Fruit fly (Drosophila melanogaster): Measurements from ENCODE around the gene CG43394.

Gene CG43394

dm6 chr2L:8100489-8101352, 44.8 kb upstream of the CG43394 start (continued):
- peak; percentile 29; the same call in 1 of the 2 replicates for TF ChIP-seq Awh (GFP tag; IDR thresholded peaks at IDR 0.05)
- no peak for TF ChIP-seq NK7.1 (GFP tag; optimal IDR thresholded peaks at IDR 0.05)
- peak; percentile 12 for TF ChIP-seq CG7556 (GFP tag; optimal IDR thresholded peaks at IDR 0.05)
- no peak for TF ChIP-seq C15 (GFP tag; IDR thresholded peaks at IDR 0.05)
- TF ChIP-seq Tbp (GFP tag; optimal IDR thresholded peaks at IDR 0.05), result no peak
- TF ChIP-seq CG6765 (GFP tag; optimal IDR thresholded peaks at IDR 0.05), result peak; percentile 2
- no peak for TF ChIP-seq Nf-YA (GFP tag; IDR thresholded peaks at IDR 0.05)
- peak; percentile 61 for TF ChIP-seq CG18262 (tag; optimal IDR thresholded peaks at IDR 0.05)
- TF ChIP-seq sens (GFP tag), result peak; percentile 54
- no peak for TF ChIP-seq Gug (GFP tag; IDR thresholded peaks at IDR 0.05)
- TF ChIP-seq sd (tag; optimal IDR thresholded peaks at IDR 0.05), result peak; percentile 45
- peak; percentile 23 for TF ChIP-seq phol (tag; optimal IDR thresholded peaks at IDR 0.05)
- TF ChIP-seq Ssrp (tag; optimal IDR thresholded peaks at IDR 0.05), result peak; percentile 19
- TF ChIP-seq jumu (GFP tag; optimal IDR thresholded peaks at IDR 0.05), result no peak
- TF ChIP-seq zfh1 (GFP tag; IDR thresholded peaks at IDR 0.05), result no peak
- peak; percentile 31; the same call in 1 of the 3 replicates for TF ChIP-seq CG17361 (GFP tag; IDR thresholded peaks at IDR 0.05)
- TF ChIP-seq cwo (GFP tag; optimal IDR thresholded peaks at IDR 0.05), result peak; percentile 76
- no peak for TF ChIP-seq jing (GFP tag; optimal IDR thresholded peaks at IDR 0.05)
- TF ChIP-seq CG3726 (GFP tag; IDR thresholded peaks at IDR 0.05), result no peak
- peak; percentile 24 for TF ChIP-seq CG7839 (tag; optimal IDR thresholded peaks at IDR 0.05)
- no peak for TF ChIP-seq tin (GFP tag; optimal IDR thresholded peaks at IDR 0.05)
- TF ChIP-seq ac (GFP tag; optimal IDR thresholded peaks at IDR 0.05), result peak; percentile 31
- no peak for TF ChIP-seq Lim3 (GFP tag; IDR thresholded peaks at IDR 0.05)
- TF ChIP-seq CG8924 (tag; optimal IDR thresholded peaks at IDR 0.05), result peak; percentile 7
- no peak for TF ChIP-seq CG5953 (GFP tag; IDR thresholded peaks at IDR 0.05)
- no peak for TF ChIP-seq CG42726 (GFP tag; IDR thresholded peaks at IDR 0.05; ENCODE audit: partially characterized antibody)
- peak; percentile 47; the same call in 2 of the 3 replicates for TF ChIP-seq row (GFP tag; IDR thresholded peaks at IDR 0.05)
- peak; percentile 22 for TF ChIP-seq CG17359 (tag; optimal IDR thresholded peaks at IDR 0.05)
- no peak for TF ChIP-seq CG4854 (GFP tag; optimal IDR thresholded peaks at IDR 0.05)
- TF ChIP-seq Oli (tag; optimal IDR thresholded peaks at IDR 0.05), result peak; percentile 22
- TF ChIP-seq crp (GFP tag; optimal IDR thresholded peaks at IDR 0.05), result no peak
- peak; percentile 45 for TF ChIP-seq PHDP (tag; optimal IDR thresholded peaks at IDR 0.05)
- TF ChIP-seq schlank (tag; optimal IDR thresholded peaks at IDR 0.05), result peak; percentile 5
- no peak for TF ChIP-seq CG43689 (GFP tag; IDR thresholded peaks at IDR 0.05)
- peak; percentile 10 to 71 for TF ChIP-seq prd (optimal IDR thresholded peaks at IDR 0.05)
- peak; percentile 12; the same call in 1 of the 3 replicates for TF ChIP-seq prd (GFP tag; IDR thresholded peaks at IDR 0.05)
- no peak for TF ChIP-seq ato (GFP tag; IDR thresholded peaks at IDR 0.05; ENCODE audit: partially characterized antibody)
- TF ChIP-seq CG13296 (GFP tag; optimal IDR thresholded peaks at IDR 0.05), result peak; percentile 40
- no peak for TF ChIP-seq pho (GFP tag; optimal IDR thresholded peaks at IDR 0.05)
- peak; percentile 10 for TF ChIP-seq CG11723 (GFP tag; optimal IDR thresholded peaks at IDR 0.05)
- TF ChIP-seq odd (GFP tag; optimal IDR thresholded peaks at IDR 0.05), result peak; percentile 32
- TF ChIP-seq ci (GFP tag; IDR thresholded peaks at IDR 0.05), result peak; percentile 54; the same call in 1 of the 3 replicates
- peak; percentile 44 for TF ChIP-seq CG6813 (GFP tag; optimal IDR thresholded peaks at IDR 0.05)
- no peak for TF ChIP-seq CG16813 (GFP tag; IDR thresholded peaks at IDR 0.05; ENCODE audit: partially characterized antibody)
- TF ChIP-seq ash1 (GFP tag; optimal IDR thresholded peaks at IDR 0.05), result no peak
- no peak for TF ChIP-seq CG8290 (GFP tag; optimal IDR thresholded peaks at IDR 0.05)
- TF ChIP-seq CG8290 (tag; optimal IDR thresholded peaks at IDR 0.05), result peak in 1 of 2 experiments; percentile 35
- peak in 1 of 2 experiments; percentile 45 for TF ChIP-seq Hr51 (GFP tag; optimal IDR thresholded peaks at IDR 0.05)
- TF ChIP-seq tna (GFP tag; IDR thresholded peaks at IDR 0.05; ENCODE audit: partially characterized antibody), result no peak

Data from whole organism, embryonic.